Worm (Caenorhabditis elegans): ENCODE results near the gene C54E4.5.

C54E4.5 gene

ce11 chrIV:2111300-2111874 is 37.7 kb downstream of the C54E4.5 start, which contains the start of gene che-6 (continued):
- TF ChIP-seq repo-1 (tag; optimal IDR thresholded peaks at IDR 0.05) (peak; percentile 20), nhr-80 (tag; optimal IDR thresholded peaks at IDR 0.05) (peak; percentile 37), K11D2.4 (GFP tag; IDR thresholded peaks at IDR 0.05) (no peak), pbrm-1 (GFP tag; IDR thresholded peaks at IDR 0.05) (no peak), B0035.1 (tag; optimal IDR thresholded peaks at IDR 0.05) (peak; percentile 70), nfya-2 (GFP tag; IDR thresholded peaks at IDR 0.05) (no peak), hrde-1 (tag; optimal IDR thresholded peaks at IDR 0.05; ENCODE audit: borderline replicate concordance) (no peak), mcd-1 (GFP tag; IDR thresholded peaks at IDR 0.05) (peak; percentile 43; the same call in 1 of the 2 replicates), mes-4 (tag; optimal IDR thresholded peaks at IDR 0.05) (no peak), him-1 (tag; optimal IDR thresholded peaks at IDR 0.05) (no peak), nhr-90 (tag; optimal IDR thresholded peaks at IDR 0.05) (peak; percentile 62), lsy-27 (tag; optimal IDR thresholded peaks at IDR 0.05; ENCODE audit: borderline replicate concordance, insufficient read depth) (no peak), lin-35 (GFP tag; optimal IDR thresholded peaks at IDR 0.05) (no peak), nfyb-1 (GFP tag; IDR thresholded peaks at IDR 0.05) (peak; percentile 72), atf-7 (tag; optimal IDR thresholded peaks at IDR 0.05) (peak; percentile 35), C17E4.6 (GFP tag; IDR thresholded peaks at IDR 0.05) (no peak), Y53G8AR.9 (GFP tag; conservative IDR thresholded peaks at IDR 0.05) (peak; percentile 61; the same call in 1 of the 2 replicates), nhr-27 (tag; optimal IDR thresholded peaks at IDR 0.05) (no peak), dpl-1 (GFP tag; optimal IDR thresholded peaks at IDR 0.05) (no peak), C06A6.2 (GFP tag; conservative IDR thresholded peaks at IDR 0.05) (no peak), tlf-1 (GFP tag; optimal IDR thresholded peaks at IDR 0.05) (peak; percentile 59), somi-1 (GFP tag; optimal IDR thresholded peaks at IDR 0.05) (no peak), let-607 (tag; optimal IDR thresholded peaks at IDR 0.05) (peak in 1 of 2 experiments; percentile 3), lir-1 (GFP tag; conservative IDR thresholded peaks at IDR 0.05) (no peak), snpc-1.3 (tag; optimal IDR thresholded peaks at IDR 0.05; ENCODE audit: insufficient read depth) (no peak)

DNA sequence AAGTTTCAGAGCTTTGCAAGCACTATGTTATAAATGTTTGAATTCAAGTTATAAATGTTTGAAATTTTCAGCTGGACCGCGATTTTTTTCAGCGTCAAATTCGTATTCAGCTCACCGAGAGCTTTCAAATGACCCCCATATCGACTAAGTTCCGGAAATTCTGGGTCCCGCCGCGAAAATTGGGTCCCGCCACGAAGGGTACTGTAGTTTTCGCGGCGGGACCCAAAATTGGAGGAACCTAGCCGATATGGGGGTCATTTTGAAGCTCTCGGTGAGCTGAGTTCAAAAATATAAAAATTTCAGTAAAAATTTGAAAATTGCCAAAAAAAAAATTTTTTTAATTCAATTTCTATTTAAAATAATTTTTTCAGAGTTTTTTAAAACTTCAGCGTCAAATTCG is 42.4 kb downstream of the C54E4.5 start:
- 0 out of 2 replicates have a peak, but pooled peaks have one; percentile 18 for TF ChIP-seq F39B2.1 (GFP tag; IDR thresholded peaks at IDR 0.05)
- TF ChIP-seq Y95B8A.8 (GFP tag; IDR thresholded peaks at IDR 0.05), result no peak
- no peak for TF ChIP-seq dpl-1 (GFP tag; optimal IDR thresholded peaks at IDR 0.05)
- TF ChIP-seq F33H1.4 (GFP tag; IDR thresholded peaks at IDR 0.05), result peak; percentile 42
- 0 out of 2 replicates have a peak, but pooled peaks have one; percentile 51 for TF ChIP-seq nhr-120 (GFP tag; IDR thresholded peaks at IDR 0.05)
- 0 out of 2 replicates have a peak, but pooled peaks have one; percentile 70 for TF ChIP-seq cebp-2 (GFP tag; IDR thresholded peaks at IDR 0.05)
- no peak for TF ChIP-seq nhr-27 (tag; optimal IDR thresholded peaks at IDR 0.05)
- TF ChIP-seq hrde-1 (tag; optimal IDR thresholded peaks at IDR 0.05; ENCODE audit: borderline replicate concordance), result no peak
- TF ChIP-seq ztf-28 (GFP tag; IDR thresholded peaks at IDR 0.05), result no peak
- TF ChIP-seq hmg-20 (GFP tag; IDR thresholded peaks at IDR 0.05), result no peak
- TF ChIP-seq D2030.7 (GFP tag; IDR thresholded peaks at IDR 0.05), result no peak
- TF ChIP-seq die-1 (tag; optimal IDR thresholded peaks at IDR 0.05), result no peak
- TF ChIP-seq lir-1 (GFP tag; conservative IDR thresholded peaks at IDR 0.05), result no peak
- no peak for TF ChIP-seq zim-3 (tag; optimal IDR thresholded peaks at IDR 0.05)
- no peak for TF ChIP-seq F57A8.1 (GFP tag; optimal IDR thresholded peaks at IDR 0.05)
- no peak for TF ChIP-seq let-526 (GFP tag; IDR thresholded peaks at IDR 0.05)
- TF ChIP-seq lin-40 (tag; optimal IDR thresholded peaks at IDR 0.05), result no peak
- TF ChIP-seq madf-10 (tag; optimal IDR thresholded peaks at IDR 0.05), result no peak
- TF ChIP-seq mcd-1 (GFP tag; IDR thresholded peaks at IDR 0.05), result no peak
- TF ChIP-seq K12H6.12 (tag; optimal IDR thresholded peaks at IDR 0.05), result no peak
- TF ChIP-seq ztf-3 (GFP tag; optimal IDR thresholded peaks at IDR 0.05), result no peak
- no peak for TF ChIP-seq F10E7.11 (tag; optimal IDR thresholded peaks at IDR 0.05)
- no peak for TF ChIP-seq ccch-3 (GFP tag; optimal IDR thresholded peaks at IDR 0.05)
- TF ChIP-seq F55B11.4 (tag; optimal IDR thresholded peaks at IDR 0.05; ENCODE audit: borderline replicate concordance, insufficient read depth), result no peak
- TF ChIP-seq ceh-79 (tag; optimal IDR thresholded peaks at IDR 0.05), result no peak
